Fruit fly (Drosophila melanogaster) whole organism, wandering third instar larva: ENCODE data around the gene CG3408.
A peak's percentile ranks its signal among the peaks of the same experiment; 100 is the strongest.

Experiments used
- Abd-B ChIP-seq: fragments of >200 bp; optimal IDR thresholded peaks from 2 replicates; lab custom pipeline; 2017; ENCODE audit warnings: missing biosample characterization, missing genetic modification characterization
- CG32264 ChIP-seq: fragments of 200-800 bp; sonication (Bioruptor generic); optimal IDR thresholded peaks from 2 replicates; lab custom pipeline; 2016; ENCODE audit warnings: missing biosample characterization, missing genetic modification characterization
- CG9705 ChIP-seq: fragments of 200-800 bp; sonication (Bioruptor generic); optimal IDR thresholded peaks from 2 replicates; lab custom pipeline; 2018; ENCODE audit warnings: missing biosample characterization, mild to moderate bottlenecking, missing genetic modification characterization
- CrebA ChIP-seq: fragments of 200-800 bp; sonication (Bioruptor generic); optimal IDR thresholded peaks from 2 replicates; lab custom pipeline; 2016; ENCODE audit warnings: missing biosample characterization, mild to moderate bottlenecking, missing genetic modification characterization, borderline replicate concordance
- Dfd ChIP-seq: fragments of >200 bp; optimal IDR thresholded peaks from 2 replicates; lab custom pipeline; 2017; ENCODE audit warnings: missing biosample characterization, missing genetic modification characterization
- Dif ChIP-seq: fragments of 200-275, 200-300 bp; sonication (Bioruptor generic); optimal IDR thresholded peaks from 2 replicates; lab custom pipeline; 2018; ENCODE audit warnings: missing biosample characterization, missing genetic modification characterization; ENCODE audit not compliant: partially characterized antibody
- GATAd ChIP-seq: sonication (Bioruptor generic); optimal IDR thresholded peaks from 2 replicates; lab custom pipeline; 2016; ENCODE audit warnings: missing biosample characterization, missing genetic modification characterization
- HLH106 ChIP-seq: fragments of 200-800 bp; optimal IDR thresholded peaks from 3 replicates; lab custom pipeline; 2019; ENCODE audit warnings: missing biosample characterization, mild to moderate bottlenecking, missing genetic modification characterization, moderate library complexity
- Hnf4 ChIP-seq: fragments of 200-800 bp; sonication (Bioruptor generic); optimal IDR thresholded peaks from 2 replicates; lab custom pipeline; 2016; ENCODE audit warnings: missing biosample characterization, mild to moderate bottlenecking, missing genetic modification characterization
- Hr78 ChIP-seq: fragments of >200 bp; optimal IDR thresholded peaks from 2 replicates; lab custom pipeline; 2017; ENCODE audit warnings: missing biosample characterization, missing genetic modification characterization
- Hr83 ChIP-seq: fragments of 200-300 bp; sonication (Bioruptor generic); optimal IDR thresholded peaks from 2 replicates; lab custom pipeline; 2016; ENCODE audit warnings: missing biosample characterization, mild to moderate bottlenecking, missing genetic modification characterization, moderate library complexity; ENCODE audit not compliant: poor library complexity, severe bottlenecking
- Jra ChIP-seq: sonication (Bioruptor generic); optimal IDR thresholded peaks from 2 replicates; lab custom pipeline; 2016; ENCODE audit warnings: missing biosample characterization, missing genetic modification characterization
- Mio ChIP-seq: sonication (Bioruptor generic); optimal IDR thresholded peaks from 2 replicates; lab custom pipeline; 2016; ENCODE audit warnings: missing biosample characterization, missing genetic modification characterization
- Myc ChIP-seq: fragments of >200 bp; optimal IDR thresholded peaks from 2 replicates; lab custom pipeline; 2017
- N ChIP-seq: fragments of >200 bp; optimal IDR thresholded peaks from 2 replicates; lab custom pipeline; 2018; ENCODE audit warnings: missing biosample characterization, missing external identifiers, missing genetic modification characterization
- OdsH ChIP-seq: fragments of 200-800 bp; sonication (Bioruptor generic); optimal IDR thresholded peaks from 2 replicates; lab custom pipeline; 2016; ENCODE audit warnings: missing biosample characterization, mild to moderate bottlenecking, missing genetic modification characterization
- Rel ChIP-seq, 2 experiments: fragments of 200-800 bp; sonication (Bioruptor generic) in 1 of 2; optimal IDR thresholded peaks; 2 replicates in 1 of 2; 3 replicates in 1 of 2; lab custom pipeline; 2016 to 2019; ENCODE audit warnings: mild to moderate bottlenecking in 2 of 2, missing biosample characterization in 2 of 2, missing genetic modification characterization in 2 of 2, moderate library complexity in 1 of 2
- Sp1 ChIP-seq: fragments of 200-800 bp; sonication (Bioruptor generic); optimal IDR thresholded peaks from 3 replicates; lab custom pipeline; 2019; ENCODE audit warnings: missing biosample characterization, mild to moderate bottlenecking, missing genetic modification characterization, moderate library complexity
- Vsx2 ChIP-seq: fragments of 200-300, 225-300 bp; sonication (Bioruptor generic); optimal IDR thresholded peaks from 2 replicates; lab custom pipeline; 2018; ENCODE audit warnings: missing biosample characterization, missing genetic modification characterization; ENCODE audit not compliant: partially characterized antibody
- br ChIP-seq: fragments of 200-800 bp; sonication (Bioruptor generic); optimal IDR thresholded peaks from 2 replicates; lab custom pipeline; 2016; ENCODE audit warnings: missing biosample characterization, missing genetic modification characterization
- brk ChIP-seq: fragments of 200-800 bp; sonication (Bioruptor generic); optimal IDR thresholded peaks from 2 replicates; lab custom pipeline; 2016; ENCODE audit warnings: missing biosample characterization, mild to moderate bottlenecking, missing genetic modification characterization
- dl ChIP-seq, 2 experiments: fragments of 175-275, 200-275 bp in 1 of 2; fragments of 200-275 bp in 1 of 2; sonication (Bioruptor generic); optimal IDR thresholded peaks; lab custom pipeline; 2018; ENCODE audit warnings: mild to moderate bottlenecking in 2 of 2, missing biosample characterization in 2 of 2, missing genetic modification characterization in 2 of 2, moderate library complexity in 2 of 2; ENCODE audit not compliant: partially characterized antibody in 2 of 2, insufficient read depth in 1 of 2
- dmrt93B ChIP-seq: fragments of 200-800 bp; sonication (Bioruptor generic); optimal IDR thresholded peaks from 2 replicates; lab custom pipeline; 2018; ENCODE audit warnings: missing biosample characterization, mild to moderate bottlenecking, missing genetic modification characterization
- dsf ChIP-seq: sonication (Bioruptor generic); optimal IDR thresholded peaks from 2 replicates; lab custom pipeline; 2016; ENCODE audit warnings: missing biosample characterization, missing genetic modification characterization, borderline replicate concordance
- ey ChIP-seq: fragments of 200-800 bp; sonication (Bioruptor generic); optimal IDR thresholded peaks from 2 replicates; lab custom pipeline; 2016; ENCODE audit warnings: missing biosample characterization, missing genetic modification characterization
- foxo ChIP-seq, 2 experiments: fragments of 200-800 bp; sonication (Bioruptor generic); optimal IDR thresholded peaks; 2 replicates in 1 of 2; 3 replicates in 1 of 2; lab custom pipeline; 2016 to 2017; ENCODE audit warnings: missing biosample characterization in 2 of 2, missing genetic modification characterization in 2 of 2
- fru ChIP-seq: fragments of 200-800 bp; sonication (Bioruptor generic); optimal IDR thresholded peaks from 3 replicates; lab custom pipeline; 2016; ENCODE audit warnings: missing biosample characterization, mild to moderate bottlenecking, missing genetic modification characterization
- h ChIP-seq: fragments of 200-800 bp; sonication (Bioruptor generic); optimal IDR thresholded peaks from 3 replicates; lab custom pipeline; 2016; ENCODE audit warnings: missing biosample characterization, mild to moderate bottlenecking, missing genetic modification characterization
- jim ChIP-seq: fragments of 175-275, 200-325 bp; sonication (Bioruptor generic); optimal IDR thresholded peaks from 2 replicates; lab custom pipeline; 2016; ENCODE audit warnings: missing biosample characterization, mild to moderate bottlenecking, missing genetic modification characterization
- lola ChIP-seq: fragments of >200 bp; optimal IDR thresholded peaks from 2 replicates; lab custom pipeline; 2017; ENCODE audit warnings: missing biosample characterization, missing genetic modification characterization
- pan ChIP-seq: fragments of >200 bp; optimal IDR thresholded peaks from 2 replicates; lab custom pipeline; 2017
- psq ChIP-seq: fragments of 200-800 bp; sonication (Bioruptor generic); optimal IDR thresholded peaks from 3 replicates; lab custom pipeline; 2017; ENCODE audit warnings: missing biosample characterization, mild to moderate bottlenecking, missing genetic modification characterization, moderate library complexity
- rgr ChIP-seq: fragments of 200-800 bp; sonication (Bioruptor generic); optimal IDR thresholded peaks from 3 replicates; lab custom pipeline; 2016; ENCODE audit warnings: missing biosample characterization, mild to moderate bottlenecking, missing genetic modification characterization
- sage ChIP-seq: fragments of 200-800 bp; sonication (Bioruptor generic); optimal IDR thresholded peaks from 2 replicates; lab custom pipeline; 2016; ENCODE audit warnings: missing biosample characterization, mild to moderate bottlenecking, missing genetic modification characterization
- sv ChIP-seq: fragments of 200-800 bp; sonication (Bioruptor generic); optimal IDR thresholded peaks from 3 replicates; lab custom pipeline; 2016; ENCODE audit warnings: missing biosample characterization, missing genetic modification characterization
- tai ChIP-seq: sonication (Bioruptor generic); optimal IDR thresholded peaks from 2 replicates; lab custom pipeline; 2016; ENCODE audit warnings: missing biosample characterization, missing genetic modification characterization
- usp ChIP-seq: fragments of >200 bp; optimal IDR thresholded peaks from 2 replicates; lab custom pipeline; 2017; ENCODE audit warnings: missing biosample characterization, missing genetic modification characterization
- woc ChIP-seq: sonication (Bioruptor generic); optimal IDR thresholded peaks from 2 replicates; lab custom pipeline; 2016; ENCODE audit warnings: missing biosample characterization, mild to moderate bottlenecking, missing genetic modification characterization

The CG3408 gene

DNA sequence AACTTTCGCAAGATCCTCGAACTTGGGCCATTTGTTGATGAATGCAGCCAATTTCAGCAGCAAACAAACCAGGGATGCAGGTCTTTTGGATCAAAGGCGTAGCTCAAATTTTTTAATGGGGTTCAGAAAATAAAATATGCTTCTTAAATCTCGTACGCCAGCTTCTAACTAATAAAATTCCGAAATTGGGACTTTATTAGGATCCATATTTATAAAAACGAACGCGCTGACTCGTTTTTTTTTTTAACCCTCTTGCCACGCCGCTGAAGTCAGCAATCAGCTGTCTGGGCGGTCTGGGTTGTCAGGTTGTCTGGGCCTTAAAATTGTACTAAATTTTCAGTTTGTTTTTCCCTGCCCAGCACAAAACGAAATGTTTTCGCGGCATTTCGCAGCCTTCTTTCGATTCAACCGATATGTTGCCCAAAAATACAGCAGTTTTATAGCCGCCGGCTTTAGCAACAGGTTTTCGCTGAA is 51.7 kb downstream of the CG3408 start, which contains the start of gene CG3437:
TSS of gene CG3437 (minus strand) at position 51 of the 474 bp plus-strand sequence.
- TF ChIP-seq fru (GFP tag; lab: Kevin White, UChicago) (peak; percentile 99), ey (GFP tag; lab: Kevin White, UChicago) (peak; percentile 99), brk (peak; percentile 98), usp (GFP tag; lab: Kevin White, UChicago) (no peak), GATAd (GFP tag; lab: Kevin White, UChicago) (peak; percentile 98), dmrt93B (GFP tag; lab: Kevin White, UChicago) (peak; percentile 99), CrebA (GFP tag; lab: Kevin White, UChicago) (no peak), dl (GFP tag; optimal IDR thresholded peaks at IDR 0.05; lab: Kevin White, UChicago; ENCODE audit: insufficient read depth in 1 of 2, partially characterized antibody in 2 of 2) (no peak), psq (GFP tag; lab: Kevin White, UChicago) (peak; percentile 97), jim (GFP tag; lab: Kevin White, UChicago) (peak; percentile 91), Vsx2 (no peak), sv (GFP tag; lab: Kevin White, UChicago) (peak; percentile 98), Rel (GFP tag; optimal IDR thresholded peaks at IDR 0.05; lab: Kevin White, UChicago) (peak; percentile 95), Rel (tag; optimal IDR thresholded peaks at IDR 0.05; lab: Kevin White, UChicago) (peak; percentile 89), Hr78 (GFP tag; lab: Kevin White, UChicago) (no peak), foxo (GFP tag; optimal IDR thresholded peaks at IDR 0.05; lab: Kevin White, UChicago) (peak; percentile 99 to 100), Dfd (peak; percentile 92), br (GFP tag; lab: Kevin White, UChicago) (peak; percentile 99), lola (GFP tag; lab: Kevin White, UChicago) (no peak), Abd-B (GFP tag; lab: Kevin White, UChicago) (no peak), woc (GFP tag; lab: Kevin White, UChicago) (peak; percentile 99), rgr (GFP tag; lab: Kevin White, UChicago) (peak; percentile 100), CG9705 (GFP tag; lab: Kevin White, UChicago) (peak; percentile 99), OdsH (GFP tag; lab: Kevin White, UChicago) (peak; percentile 99), HLH106 (peak; percentile 99), N (GFP tag; lab: Kevin White, UChicago) (no peak), Hnf4 (peak; percentile 99), Dif (GFP tag; lab: Kevin White, UChicago) (no peak), Mio (GFP tag; lab: Kevin White, UChicago) (peak; percentile 97), Sp1 (GFP tag; lab: Kevin White, UChicago) (peak; percentile 100), Jra (GFP tag; lab: Kevin White, UChicago) (peak; percentile 98), CG32264 (peak; percentile 99), Hr83 (GFP tag; lab: Kevin White, UChicago) (peak; percentile 99), tai (GFP tag; lab: Kevin White, UChicago) (no peak), sage (GFP tag; lab: Kevin White, UChicago) (peak; percentile 98), pan (lab: Kevin White, UChicago) (no peak), h (peak; percentile 99), Myc (lab: Kevin White, UChicago) (no peak), dsf (GFP tag; lab: Kevin White, UChicago) (peak; percentile 96)
